Fruit fly (Drosophila melanogaster) Kc167 (cell line): ENCODE results near the gene CG42504.

Source experiments
- Myc ChIP-seq: fragments of >200 bp; optimal IDR thresholded peaks from 2 replicates; lab custom pipeline; 2017; ENCODE audit warnings: missing external identifiers
- Sin3A ChIP-seq: fragments of >200 bp; optimal IDR thresholded peaks from 2 replicates; lab custom pipeline; 2018; ENCODE audit warnings: missing external identifiers
- h ChIP-seq: fragments of >200 bp; optimal IDR thresholded peaks from 3 replicates; lab custom pipeline; 2018; ENCODE audit warnings: missing external identifiers
- psq ChIP-seq: fragments of >200 bp; optimal IDR thresholded peaks from 2 replicates; lab custom pipeline; 2017; ENCODE audit warnings: missing external identifiers
- ttk ChIP-seq: sonication (Bioruptor generic); optimal IDR thresholded peaks from 2 replicates; lab custom pipeline; 2017; ENCODE audit warnings: missing external identifiers

dm6 chr3R:11979879-11980571 lies 51.5 kb downstream of the CG42504 start, which contains the start of gene CG18547:
- no peak for TF ChIP-seq h (lab: Kevin White, UChicago)
- no peak for TF ChIP-seq ttk (lab: Kevin White, UChicago)
- TF ChIP-seq psq (lab: Kevin White, UChicago) = no peak
- TF ChIP-seq Myc (lab: Kevin White, UChicago) = no peak
- TF ChIP-seq Sin3A (lab: Kevin White, UChicago) = no peak
